Fruit fly (Drosophila melanogaster): ENCODE data around the gene Cpr97Eb.

DNA sequence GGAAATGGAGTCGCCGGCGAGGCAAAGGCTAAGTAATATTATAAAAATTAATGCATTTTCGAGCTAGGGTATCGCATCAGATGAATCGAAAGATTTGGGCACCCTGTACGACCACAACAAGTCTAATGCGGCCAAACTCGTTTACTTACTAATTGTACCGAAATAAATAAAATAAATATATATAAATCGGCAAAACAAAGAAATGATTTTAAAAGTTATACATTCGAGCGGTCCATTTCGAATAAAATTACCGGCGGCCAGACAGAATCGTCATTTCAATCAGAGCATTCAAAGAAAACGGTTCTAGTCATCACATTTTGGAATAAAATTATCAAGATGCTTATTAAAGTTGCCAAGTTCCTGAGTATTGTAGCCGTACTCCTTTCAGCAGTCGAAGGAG lies 1.9 kb upstream of the Cpr97Eb start, which contains the start of gene CG14258:
- TF ChIP-seq rn (GFP tag; IDR thresholded peaks at IDR 0.05): no peak
- no peak for TF ChIP-seq CG4496 (GFP tag; IDR thresholded peaks at IDR 0.05)
- no peak for TF ChIP-seq fd96Ca (GFP tag; IDR thresholded peaks at IDR 0.05)
- TF ChIP-seq CG17806 (tag; optimal IDR thresholded peaks at IDR 0.05): no peak
- TF ChIP-seq CG34367 (tag; optimal IDR thresholded peaks at IDR 0.05): no peak
- TF ChIP-seq CG8159 (tag; optimal IDR thresholded peaks at IDR 0.05): no peak
- TF ChIP-seq Snoo (tag; optimal IDR thresholded peaks at IDR 0.05): no peak
- no peak for TF ChIP-seq gl (tag; optimal IDR thresholded peaks at IDR 0.05)
- no peak for TF ChIP-seq CG32121 (GFP tag; IDR thresholded peaks at IDR 0.05)
- TF ChIP-seq CG9948 (tag; optimal IDR thresholded peaks at IDR 0.05): no peak
- no peak for TF ChIP-seq Ets98B (GFP tag; IDR thresholded peaks at IDR 0.05)
- no peak for TF ChIP-seq Pif1B (GFP tag; optimal IDR thresholded peaks at IDR 0.05)
- TF ChIP-seq D1 (tag; optimal IDR thresholded peaks at IDR 0.05): no peak
